Fruit fly (Drosophila melanogaster) ovary, adult (tissue): ENCODE data around the gene CG3308.

ENCODE experiments used
- CG17801 ChIP-seq: fragments of 200-800 bp; optimal IDR thresholded peaks from 2 replicates; lab custom pipeline; 2019; ENCODE audit warnings: missing biosample characterization, mild to moderate bottlenecking, missing genetic modification characterization, moderate library complexity; ENCODE audit not compliant: partially characterized antibody

CG3308 gene

DNA sequence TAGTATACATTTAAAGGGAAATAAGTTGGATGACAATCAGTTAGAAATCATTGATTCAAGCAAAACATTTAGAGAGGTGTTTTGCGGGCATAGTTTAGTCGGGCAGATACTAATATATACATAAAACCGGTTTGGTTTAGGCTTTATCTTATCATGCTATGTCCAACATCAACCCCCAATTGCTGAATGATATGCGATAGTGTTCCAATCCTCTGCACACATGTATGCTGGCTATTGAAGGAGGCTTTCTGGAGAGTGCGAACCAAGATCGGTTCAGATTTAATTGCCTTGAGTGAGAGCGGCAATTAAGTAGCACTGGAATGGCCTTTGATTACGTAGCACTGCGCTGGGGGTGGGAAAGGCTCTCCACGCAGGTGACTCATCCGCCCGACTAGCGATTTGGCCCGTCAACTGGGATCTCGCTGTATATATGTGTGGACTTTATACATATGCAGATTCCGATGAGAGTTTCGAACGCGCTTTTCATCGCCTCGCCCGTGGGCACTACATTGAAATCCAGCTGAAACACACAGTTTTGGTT, 5.6 kb downstream of the CG3308 start:
- no peak for TF ChIP-seq CG17801

DNA sequence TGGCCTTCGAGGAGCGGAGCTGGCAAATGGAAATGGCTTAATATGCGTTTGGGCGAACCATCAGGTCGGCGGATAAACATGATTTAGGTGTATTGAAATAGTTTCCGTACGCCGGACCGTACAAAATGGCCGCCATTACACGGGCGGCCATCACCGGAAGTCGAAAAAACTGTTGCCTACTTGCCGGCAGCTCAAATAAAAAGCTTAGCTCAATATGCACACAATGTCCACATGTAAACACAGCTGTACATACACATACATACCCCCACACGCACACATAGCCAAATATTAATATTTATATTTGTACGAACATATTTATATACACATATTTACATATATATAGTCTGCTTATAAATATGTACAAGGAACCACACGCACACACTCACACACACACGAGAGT, 10.4 kb downstream of the CG3308 start:
- no peak for TF ChIP-seq CG17801

DNA sequence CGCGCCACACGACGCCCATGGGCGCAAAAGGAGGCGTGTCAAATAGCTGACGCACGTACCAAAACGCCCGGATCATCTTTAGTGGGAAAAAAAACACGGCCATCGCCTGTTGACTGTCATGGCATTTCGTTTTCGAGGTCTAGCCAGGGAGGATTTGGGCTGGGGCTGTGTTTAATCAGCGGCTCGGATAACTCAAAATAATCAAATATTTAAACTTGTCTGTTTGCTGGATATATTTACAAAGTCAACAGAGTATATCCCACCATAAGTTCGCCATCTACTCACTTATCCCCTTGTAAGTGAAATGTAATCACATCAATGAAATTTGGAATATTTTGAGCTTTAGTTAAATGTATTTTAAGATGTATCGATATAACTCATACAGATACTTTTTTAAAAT, 12.8 kb downstream of the CG3308 start:
- TF ChIP-seq CG17801: no peak

DNA sequence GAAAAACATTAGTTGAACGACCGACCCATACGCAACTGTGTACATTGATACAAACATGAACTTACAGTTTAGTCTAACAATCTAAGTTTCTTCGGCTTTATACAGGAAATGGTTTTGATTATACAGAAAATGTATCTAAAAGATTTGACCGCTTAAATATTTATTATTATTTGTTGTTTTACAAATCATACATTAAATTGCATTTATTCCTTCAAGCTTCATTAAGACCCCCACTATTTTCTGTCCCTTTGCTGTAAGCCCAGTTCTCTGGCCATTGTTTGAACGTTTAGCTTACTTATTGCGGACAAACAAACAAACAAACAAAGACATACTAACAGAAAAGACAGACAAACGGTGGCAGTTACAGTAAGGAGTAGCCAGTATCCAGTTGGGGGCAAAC, 19.3 kb downstream of the CG3308 start:
- TF ChIP-seq CG17801: no peak

- TF ChIP-seq CG17801: no peak
Measured at dm6 chr3R:21252478-21252877, 21.1 kb downstream of the CG3308 start.

dm6 chr3R:21246492-21247061, 27.0 kb downstream of the CG3308 start, which contains the start of gene ETHR:
Gene ETHR, plus strand, starts transcription at chr3R:21247011.
- no peak for TF ChIP-seq CG17801

DNA sequence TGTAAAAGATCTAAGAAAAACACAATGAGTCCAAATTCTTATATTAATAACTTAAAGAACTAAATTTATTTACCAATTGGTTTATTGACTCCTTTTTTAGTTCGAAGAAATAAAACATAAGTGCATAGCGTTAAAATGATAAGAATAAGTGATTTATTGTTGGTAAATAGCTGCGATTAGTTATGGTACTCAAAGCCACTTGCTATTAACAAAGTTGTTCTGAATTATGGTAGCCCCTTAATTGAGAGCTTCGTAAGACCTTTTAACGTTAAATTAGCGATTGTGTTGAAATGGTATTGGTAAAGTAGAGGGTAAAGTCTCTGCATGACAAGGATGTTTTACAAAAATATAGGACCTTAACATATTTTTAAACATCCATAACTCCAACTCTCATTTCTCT, 27.8 kb downstream of the CG3308 start:
- TF ChIP-seq CG17801: no peak

DNA sequence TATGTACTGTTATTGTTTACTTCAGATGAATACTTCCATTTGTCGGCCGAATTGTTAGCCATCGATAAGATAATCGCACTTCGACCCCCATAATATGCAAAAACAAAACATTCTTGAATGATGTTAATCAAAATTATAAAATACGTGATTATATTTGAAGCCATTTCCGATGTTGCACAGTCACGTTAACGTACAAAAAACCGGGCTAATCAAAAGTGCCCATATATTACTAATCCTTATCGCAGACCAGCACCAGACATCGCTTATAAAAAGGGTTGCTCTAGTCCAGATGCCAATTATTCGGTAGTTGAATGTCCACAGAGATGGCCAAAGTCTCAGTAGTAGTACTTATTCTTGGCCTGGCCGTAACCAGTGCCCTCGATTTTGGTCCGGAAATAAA, 31.3 kb downstream of the CG3308 start, which contains the start of gene CG5892:
Gene CG5892, plus strand, starts transcription at position 301 of the 400 bp plus-strand sequence.
- no peak for TF ChIP-seq CG17801

DNA sequence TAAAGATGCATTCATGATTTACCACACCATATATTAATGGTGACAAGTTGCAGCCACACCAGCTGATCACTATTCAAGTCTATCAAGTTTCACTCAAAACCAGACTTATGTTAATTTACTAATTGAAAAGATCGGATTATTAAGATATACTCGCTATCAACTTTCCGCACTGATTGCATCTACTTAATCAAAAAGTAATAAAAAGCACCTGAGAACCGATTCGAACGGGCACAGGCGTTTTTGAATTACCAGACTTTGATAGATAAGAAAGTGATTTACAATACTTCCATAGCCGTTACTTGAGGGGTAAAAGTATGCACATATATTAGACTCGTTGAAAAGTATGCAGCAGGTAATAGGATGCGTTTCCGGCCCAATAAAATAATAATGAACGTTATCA, 32.3 kb downstream of the CG3308 start:
- no peak for TF ChIP-seq CG17801

- TF ChIP-seq CG17801: no peak
Measured at dm6 chr3R:21237099-21237498, 36.5 kb downstream of the CG3308 start, which contains the start of gene e. Gene e, minus strand, starts transcription at chr3R:21237177.

DNA sequence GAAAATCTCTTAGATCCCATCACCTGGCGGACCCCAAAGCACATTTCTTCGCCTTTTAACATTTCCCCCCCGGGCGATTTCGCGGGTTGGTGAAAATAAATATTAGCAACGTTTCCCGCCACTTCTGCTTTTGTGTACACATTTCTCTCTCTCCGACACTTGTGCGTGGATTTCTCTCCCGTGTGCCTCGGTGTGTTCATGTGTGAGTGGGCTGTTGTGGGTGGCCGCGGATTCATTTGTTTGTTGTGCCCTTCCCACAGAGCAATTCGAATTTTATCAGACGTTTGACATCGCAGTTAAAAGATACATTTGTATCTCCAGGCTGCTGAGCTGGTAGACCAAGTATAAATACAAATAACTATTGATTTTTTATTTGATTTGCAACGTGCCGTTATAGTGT, 49.4 kb downstream of the CG3308 start:
- TF ChIP-seq CG17801: peak; percentile 14

DNA sequence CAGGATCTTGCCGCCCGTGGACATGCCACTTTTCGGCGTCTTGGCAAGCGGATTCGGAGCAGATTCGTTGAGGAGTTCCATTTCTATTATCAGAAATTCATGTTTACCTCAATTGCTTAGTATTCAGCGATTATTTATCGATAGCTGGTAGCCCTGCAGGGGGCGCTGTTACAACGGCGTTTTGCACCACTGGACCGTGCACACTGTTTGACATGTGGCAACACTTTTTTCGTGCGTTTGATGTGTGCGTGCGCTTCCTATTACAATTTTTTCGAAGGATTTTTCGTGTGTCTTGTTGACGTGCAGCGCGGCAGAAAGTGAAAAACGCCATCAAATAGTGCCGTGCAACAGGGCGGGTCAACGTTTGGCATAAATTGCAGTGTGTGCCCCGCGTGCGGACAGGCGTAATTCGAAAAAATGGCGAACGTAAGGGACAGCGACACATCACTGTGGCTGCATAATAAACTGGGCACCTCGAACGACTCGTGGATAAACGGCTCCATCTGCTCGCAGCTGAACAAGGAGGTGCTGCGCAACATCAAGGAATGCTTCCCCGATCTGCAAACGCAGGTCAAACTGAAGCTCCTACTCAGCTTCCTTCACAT, 50.1 kb downstream of the CG3308 start, which contains the start of the genes CG3337 and Nelf-A:
Gene CG3337, minus strand, starts transcription at position 132 of the 605 bp plus-strand sequence.
Gene Nelf-A, plus strand, starts transcription at position 252 of the 605 bp plus-strand sequence.
- peak; percentile 59 for TF ChIP-seq CG17801
